Worm (Caenorhabditis elegans): ENCODE measurements around the gene hid-1.

Gene hid-1

DNA sequence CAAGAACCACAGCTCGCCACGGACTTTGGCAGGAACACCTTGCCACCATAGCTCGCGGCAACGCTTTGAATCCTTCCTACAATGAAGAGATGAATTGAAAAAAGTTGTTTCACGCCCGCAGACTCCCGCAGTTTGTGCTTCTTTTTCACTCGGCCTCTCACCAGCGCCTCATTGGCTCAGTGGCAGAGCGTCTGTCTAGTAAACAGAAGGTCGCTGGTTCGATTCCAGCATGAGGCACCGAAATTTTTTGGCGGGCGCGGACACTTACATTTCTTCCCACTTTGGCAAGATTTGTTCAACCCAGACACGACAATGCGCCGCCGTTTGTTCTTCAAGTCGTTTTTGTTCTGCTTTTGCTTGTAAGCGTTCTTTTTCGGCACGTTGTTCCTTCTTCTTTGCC, 39.0 kb downstream of the hid-1 start (continued):
- peak; percentile 80 for TF ChIP-seq pha-4 (GFP tag; IDR thresholded peaks at IDR 0.05)
- no peak for TF ChIP-seq pha-4 (tag; optimal IDR thresholded peaks at IDR 0.05)
- TF ChIP-seq ceh-28 (tag; optimal IDR thresholded peaks at IDR 0.05): no peak
- no peak for TF ChIP-seq ces-1 (GFP tag; optimal IDR thresholded peaks at IDR 0.05)
- no peak for TF ChIP-seq cey-2 (tag; optimal IDR thresholded peaks at IDR 0.05; ENCODE audit: borderline replicate concordance, insufficient read depth)
- TF ChIP-seq skn-1 (tag; optimal IDR thresholded peaks at IDR 0.05): no peak
- peak; percentile 68; the same call in 1 of the 2 replicates for TF ChIP-seq snpc-1.2 (GFP tag; IDR thresholded peaks at IDR 0.05)
- TF ChIP-seq ZK546.5 (tag; optimal IDR thresholded peaks at IDR 0.05): no peak
- peak; percentile 82 for TF ChIP-seq lim-7 (GFP tag; IDR thresholded peaks at IDR 0.05)

DNA sequence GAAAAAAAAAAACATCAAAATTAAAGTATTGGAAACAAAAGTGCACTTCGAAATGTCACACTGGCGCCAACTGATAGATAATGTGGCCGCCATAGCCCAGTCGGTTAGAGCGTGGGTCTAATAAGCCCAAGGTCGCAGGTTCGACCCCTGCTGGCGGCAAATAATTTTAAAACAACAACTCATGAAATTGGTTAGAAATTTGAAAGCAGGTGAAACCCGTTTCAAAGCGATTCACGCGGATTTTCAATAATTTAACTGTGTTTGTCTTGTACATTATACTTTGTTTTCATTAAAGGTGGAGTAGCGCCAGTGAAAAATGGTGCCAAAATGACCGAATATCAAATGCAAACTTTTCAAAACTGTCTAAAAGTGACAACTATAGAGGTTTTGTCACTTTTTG, 42.4 kb downstream of the hid-1 start:
- TF ChIP-seq pha-4 (GFP tag; IDR thresholded peaks at IDR 0.05): peak; percentile 70; the same call in 1 of the 2 replicates
- no peak for TF ChIP-seq pha-4 (tag; optimal IDR thresholded peaks at IDR 0.05)
- peak; percentile 34 for TF ChIP-seq nhr-111 (GFP tag; optimal IDR thresholded peaks at IDR 0.05)
- no peak for TF ChIP-seq fos-1 (tag; optimal IDR thresholded peaks at IDR 0.05)
- no peak for TF ChIP-seq F10B5.3 (tag; optimal IDR thresholded peaks at IDR 0.05)
- TF ChIP-seq dmd-8 (GFP tag; IDR thresholded peaks at IDR 0.05): peak; percentile 73
- peak; percentile 65 for TF ChIP-seq duxl-1 (tag; optimal IDR thresholded peaks at IDR 0.05; ENCODE audit: poor library complexity)
- peak; percentile 73 for TF ChIP-seq mdt-29 (GFP tag; IDR thresholded peaks at IDR 0.05)
- peak; percentile 27 for TF ChIP-seq lir-3 (tag; optimal IDR thresholded peaks at IDR 0.05)
- peak; percentile 46 for TF ChIP-seq nhr-48 (tag; optimal IDR thresholded peaks at IDR 0.05)
- no peak for TF ChIP-seq ZK546.5 (tag; optimal IDR thresholded peaks at IDR 0.05)
- no peak for TF ChIP-seq unc-39 (tag; optimal IDR thresholded peaks at IDR 0.05)
- no peak for TF ChIP-seq set-16 (GFP tag; IDR thresholded peaks at IDR 0.05)
- peak; percentile 12 for TF ChIP-seq spr-1 (tag; optimal IDR thresholded peaks at IDR 0.05)
- TF ChIP-seq snpc-4 (tag; optimal IDR thresholded peaks at IDR 0.05): no peak
- peak; percentile 70 for TF ChIP-seq ctbp-1 (GFP tag; IDR thresholded peaks at IDR 0.05)
- no peak for TF ChIP-seq mxl-2 (GFP tag; conservative IDR thresholded peaks at IDR 0.05)
- no peak for TF ChIP-seq ceh-32 (tag; optimal IDR thresholded peaks at IDR 0.05; ENCODE audit: poor library complexity)
- no peak for TF ChIP-seq aly-2 (tag; optimal IDR thresholded peaks at IDR 0.05)
- peak; percentile 63 for TF ChIP-seq lin-38 (GFP tag; IDR thresholded peaks at IDR 0.05)
- TF ChIP-seq F26F4.8 (GFP tag; conservative IDR thresholded peaks at IDR 0.05): 0 out of 2 replicates have a peak, but pooled peaks have one; percentile 35
- no peak for TF ChIP-seq madf-5 (GFP tag; IDR thresholded peaks at IDR 0.05)
- no peak for TF ChIP-seq jun-1 (tag; optimal IDR thresholded peaks at IDR 0.05)
- peak; percentile 46 for TF ChIP-seq hlh-30 (tag; optimal IDR thresholded peaks at IDR 0.05; ENCODE audit: insufficient read depth)
- peak; percentile 62 to 76 for TF ChIP-seq daf-16 (GFP tag; optimal IDR thresholded peaks at IDR 0.05)
- peak; percentile 79 for TF ChIP-seq daf-16 (tag; optimal IDR thresholded peaks at IDR 0.05)
- TF ChIP-seq D1046.2 (GFP tag; IDR thresholded peaks at IDR 0.05): peak; percentile 69; the same call in 1 of the 2 replicates
- TF ChIP-seq R02D3.7 (tag; optimal IDR thresholded peaks at IDR 0.05): no peak
- TF ChIP-seq F44E2.7 (GFP tag; IDR thresholded peaks at IDR 0.05): 0 out of 2 replicates have a peak, but pooled peaks have one; percentile 55
- TF ChIP-seq unc-130 (GFP tag; optimal IDR thresholded peaks at IDR 0.05): no peak
- TF ChIP-seq ama-1 (optimal IDR thresholded peaks at IDR 0.05): no peak
- no peak for TF ChIP-seq daf-8 (GFP tag; IDR thresholded peaks at IDR 0.05)
- TF ChIP-seq rbr-2 (tag; optimal IDR thresholded peaks at IDR 0.05): peak; percentile 16
- no peak for TF ChIP-seq nhr-76 (tag; optimal IDR thresholded peaks at IDR 0.05)
- no peak for TF ChIP-seq zip-11 (GFP tag; IDR thresholded peaks at IDR 0.05)
- TF ChIP-seq egl-43 (GFP tag; IDR thresholded peaks at IDR 0.05): peak; percentile 83
- TF ChIP-seq dmd-9 (GFP tag; IDR thresholded peaks at IDR 0.05): 0 out of 2 replicates have a peak, but pooled peaks have one; percentile 45
- peak; percentile 55 for TF ChIP-seq zip-2 (tag; optimal IDR thresholded peaks at IDR 0.05)
- TF ChIP-seq ceh-82 (tag; optimal IDR thresholded peaks at IDR 0.05): no peak
- TF ChIP-seq ces-1 (GFP tag; optimal IDR thresholded peaks at IDR 0.05): no peak
- no peak for TF ChIP-seq Y75B8A.6 (GFP tag; IDR thresholded peaks at IDR 0.05)
- TF ChIP-seq lin-13 (GFP tag; optimal IDR thresholded peaks at IDR 0.05): peak; percentile 29
- TF ChIP-seq T26A8.4 (GFP tag; IDR thresholded peaks at IDR 0.05): 0 out of 2 replicates have a peak, but pooled peaks have one; percentile 34
- peak in 1 of 2 experiments; percentile 53 for TF ChIP-seq lsy-2 (tag; optimal IDR thresholded peaks at IDR 0.05)
- TF ChIP-seq daf-19 (GFP tag; conservative IDR thresholded peaks at IDR 0.05): peak; percentile 80
